Worm (Caenorhabditis elegans): ENCODE results near the gene F44E2.9.

Gene F44E2.9

DNA sequence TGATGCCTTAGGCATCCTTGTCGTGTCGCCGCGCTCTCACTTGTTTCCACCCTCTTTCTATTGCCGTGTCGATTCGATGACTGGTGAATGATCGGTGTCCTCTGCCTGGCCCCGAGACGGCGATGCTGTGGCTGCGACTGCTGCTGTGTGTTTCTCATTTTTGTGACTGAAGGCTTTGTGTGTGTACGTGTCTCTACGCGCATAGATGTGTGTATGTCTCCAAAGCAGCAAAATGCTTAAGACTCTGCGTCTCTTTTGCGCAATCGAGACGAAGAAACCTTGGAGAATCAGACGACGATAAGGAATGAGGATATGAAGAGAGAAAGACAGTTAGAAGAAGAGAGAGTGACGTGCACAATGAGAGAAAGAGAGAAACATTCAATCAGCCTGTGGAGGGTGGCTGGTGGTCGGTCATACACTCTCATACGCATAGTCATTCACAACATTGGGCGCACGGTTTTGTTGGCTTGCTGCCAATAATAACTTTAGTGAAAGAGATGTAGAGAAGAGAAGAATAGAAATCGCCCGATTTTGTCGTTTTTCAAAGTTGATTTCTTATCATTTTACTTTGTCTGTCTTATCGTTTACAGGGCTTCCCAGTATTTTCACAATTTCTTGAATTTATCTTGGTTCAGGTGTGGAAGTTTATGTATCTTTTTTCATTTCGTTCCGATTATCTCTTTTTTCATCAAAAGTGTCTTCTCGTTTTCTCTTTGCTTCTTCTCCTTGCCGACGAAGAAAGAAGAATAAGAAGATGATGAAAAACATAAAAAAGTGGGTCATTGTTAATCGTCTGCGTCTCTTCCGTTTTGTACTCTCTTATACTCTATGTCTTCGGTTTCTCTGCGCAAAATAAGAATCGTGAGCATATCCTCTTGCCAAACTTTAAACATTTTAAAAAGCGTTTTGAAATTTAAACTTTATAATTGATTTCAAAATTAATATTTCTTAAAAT, 48.2 kb downstream of the F44E2.9 start:
- TF ChIP-seq skn-1 (tag; optimal IDR thresholded peaks at IDR 0.05), result peak; percentile 89
- TF ChIP-seq daf-12 (tag; optimal IDR thresholded peaks at IDR 0.05), result peak; percentile 41
- TF ChIP-seq elt-3 (tag; optimal IDR thresholded peaks at IDR 0.05), result peak in 1 of 3 experiments; percentile 69
- no peak for TF ChIP-seq nhr-76 (tag; optimal IDR thresholded peaks at IDR 0.05)
- TF ChIP-seq fkh-10 (GFP tag; optimal IDR thresholded peaks at IDR 0.05), result peak; percentile 82
- TF ChIP-seq pqm-1 (tag; optimal IDR thresholded peaks at IDR 0.05), result peak; percentile 62
- TF ChIP-seq mml-1 (tag; optimal IDR thresholded peaks at IDR 0.05), result peak; percentile 40
- TF ChIP-seq ceh-28 (tag; optimal IDR thresholded peaks at IDR 0.05), result peak; percentile 93
- peak; percentile 98 for TF ChIP-seq nhr-23 (tag; optimal IDR thresholded peaks at IDR 0.05)
- peak; percentile 91 for TF ChIP-seq lsy-12 (tag; optimal IDR thresholded peaks at IDR 0.05)
- peak; percentile 84 for TF ChIP-seq egl-5 (tag; optimal IDR thresholded peaks at IDR 0.05)
- TF ChIP-seq ceh-16 (tag; optimal IDR thresholded peaks at IDR 0.05), result no peak
- TF ChIP-seq jun-1 (tag; optimal IDR thresholded peaks at IDR 0.05), result peak; percentile 95
- peak; percentile 70 for TF ChIP-seq nhr-43 (tag; optimal IDR thresholded peaks at IDR 0.05; ENCODE audit: poor library complexity, severe bottlenecking)
- TF ChIP-seq lin-39 (tag; optimal IDR thresholded peaks at IDR 0.05), result peak; percentile 97
- TF ChIP-seq R02D3.7 (tag; optimal IDR thresholded peaks at IDR 0.05), result peak; percentile 77
- TF ChIP-seq lin-15B (tag; optimal IDR thresholded peaks at IDR 0.05), result peak; percentile 74
- TF ChIP-seq snpc-4 (tag; optimal IDR thresholded peaks at IDR 0.05), result peak; percentile 88
- peak; percentile 74 for TF ChIP-seq hmg-11 (tag; optimal IDR thresholded peaks at IDR 0.05)
- peak; percentile 78 for TF ChIP-seq nhr-77 (tag; optimal IDR thresholded peaks at IDR 0.05)
- TF ChIP-seq elt-2 (tag; optimal IDR thresholded peaks at IDR 0.05), result peak; percentile 93
- TF ChIP-seq aly-2 (tag; optimal IDR thresholded peaks at IDR 0.05), result peak; percentile 89
- TF ChIP-seq pha-4 (tag; optimal IDR thresholded peaks at IDR 0.05), result peak; percentile 99
- TF ChIP-seq eor-1 (tag; optimal IDR thresholded peaks at IDR 0.05), result peak in 1 of 2 experiments; percentile 75
- TF ChIP-seq sea-2 (GFP tag; optimal IDR thresholded peaks at IDR 0.05), result peak; percentile 86
- peak; percentile 90 for TF ChIP-seq ama-1 (optimal IDR thresholded peaks at IDR 0.05)
- peak; percentile 98 for TF ChIP-seq nfya-1 (tag; optimal IDR thresholded peaks at IDR 0.05; ENCODE audit: insufficient read depth)
- peak; percentile 91 for TF ChIP-seq egl-27 (tag; optimal IDR thresholded peaks at IDR 0.05)
- peak; percentile 99 for TF ChIP-seq unc-62 (GFP tag; optimal IDR thresholded peaks at IDR 0.05)
- TF ChIP-seq ztf-11 (tag; optimal IDR thresholded peaks at IDR 0.05), result no peak
- no peak for TF ChIP-seq ZK546.5 (tag; optimal IDR thresholded peaks at IDR 0.05)
- peak; percentile 92 for TF ChIP-seq tbx-2 (tag; optimal IDR thresholded peaks at IDR 0.05)
- TF ChIP-seq fkh-2 (tag; optimal IDR thresholded peaks at IDR 0.05), result no peak
- peak; percentile 72 for TF ChIP-seq fos-1 (tag; optimal IDR thresholded peaks at IDR 0.05)
- TF ChIP-seq mdl-1 (tag; optimal IDR thresholded peaks at IDR 0.05), result peak; percentile 95
- peak; percentile 75 for TF ChIP-seq ceh-82 (tag; optimal IDR thresholded peaks at IDR 0.05)
- TF ChIP-seq nhr-28 (tag; optimal IDR thresholded peaks at IDR 0.05), result peak; percentile 16
- TF ChIP-seq nhr-237 (tag; optimal IDR thresholded peaks at IDR 0.05), result no peak
- TF ChIP-seq nhr-67 (tag; optimal IDR thresholded peaks at IDR 0.05), result peak; percentile 17
- peak; percentile 69 for TF ChIP-seq elt-1 (tag; optimal IDR thresholded peaks at IDR 0.05)
- peak; percentile 98 for TF ChIP-seq nhr-11 (tag; optimal IDR thresholded peaks at IDR 0.05)
- TF ChIP-seq ztf-4 (tag; optimal IDR thresholded peaks at IDR 0.05), result peak; percentile 70
- TF ChIP-seq nhr-12 (tag; optimal IDR thresholded peaks at IDR 0.05), result no peak
- TF ChIP-seq unc-39 (tag; optimal IDR thresholded peaks at IDR 0.05), result no peak
- peak; percentile 50 for TF ChIP-seq ceh-9 (tag; optimal IDR thresholded peaks at IDR 0.05)
- TF ChIP-seq nhr-25 (tag; optimal IDR thresholded peaks at IDR 0.05), result peak; percentile 99
- TF ChIP-seq zag-1 (tag; optimal IDR thresholded peaks at IDR 0.05), result peak; percentile 82

Data from whole organism, L3 larva.